Fruit fly (Drosophila melanogaster) whole organism, prepupa: Measurements from ENCODE around the gene CG43389.

Source experiments
- Blimp-1 ChIP-seq: fragments of 200-800 bp; sonication (Bioruptor generic); optimal IDR thresholded peaks from 3 replicates; lab custom pipeline; 2017; ENCODE audit warnings: missing biosample characterization, missing genetic modification characterization, mild to moderate bottlenecking, moderate library complexity, missing genetic modification reagents
- CG10631 ChIP-seq: fragments of 200-800 bp; sonication (Bioruptor generic); optimal IDR thresholded peaks from 2 replicates; lab custom pipeline; 2016; ENCODE audit warnings: missing biosample characterization, missing genetic modification characterization
- CG10669 ChIP-seq: fragments of 200-800 bp; sonication (Bioruptor generic); optimal IDR thresholded peaks from 3 replicates; lab custom pipeline; 2018; ENCODE audit warnings: missing biosample characterization, mild to moderate bottlenecking, missing genetic modification characterization, moderate library complexity
- CG11762 ChIP-seq: fragments of 200-800 bp; sonication (Bioruptor generic); optimal IDR thresholded peaks from 3 replicates; lab custom pipeline; 2016; ENCODE audit warnings: missing biosample characterization, missing genetic modification characterization; ENCODE audit not compliant: insufficient read depth
- CG11902 ChIP-seq: fragments of 200-800 bp; sonication (Bioruptor generic); optimal IDR thresholded peaks from 3 replicates; lab custom pipeline; 2016; ENCODE audit warnings: missing biosample characterization, missing genetic modification characterization
- CG15336 ChIP-seq: fragments of 200-800 bp; sonication (Bioruptor generic); IDR thresholded peaks from 2 replicates; pipeline ENCODE4 v1.3.6; 2022; ENCODE audit warnings: missing biosample characterization, missing genetic modification characterization
- CG1621 ChIP-seq: fragments of 200-800 bp; sonication (Bioruptor generic); optimal IDR thresholded peaks from 3 replicates; lab custom pipeline; 2018; ENCODE audit warnings: missing biosample characterization, mild to moderate bottlenecking, missing genetic modification characterization
- CG16779 ChIP-seq: fragments of 200-800 bp; sonication (Bioruptor generic); optimal IDR thresholded peaks from 3 replicates; lab custom pipeline; 2017; ENCODE audit warnings: missing biosample characterization, mild to moderate bottlenecking, missing genetic modification characterization
- CG31627 ChIP-seq: fragments of 200-800 bp; sonication (Bioruptor generic); optimal IDR thresholded peaks from 3 replicates; lab custom pipeline; 2016; ENCODE audit warnings: missing biosample characterization, missing genetic modification characterization
- CG32006 ChIP-seq: fragments of 200-800 bp; sonication (Bioruptor generic); optimal IDR thresholded peaks from 3 replicates; lab custom pipeline; 2017; ENCODE audit warnings: missing biosample characterization, mild to moderate bottlenecking, missing genetic modification characterization
- CG34406 ChIP-seq: fragments of 200-800 bp; sonication (Bioruptor generic); optimal IDR thresholded peaks from 3 replicates; lab custom pipeline; 2016; ENCODE audit warnings: missing biosample characterization, missing genetic modification characterization
- CG3919 ChIP-seq: fragments of 200-800 bp; sonication (Bioruptor generic); optimal IDR thresholded peaks from 3 replicates; lab custom pipeline; 2016; ENCODE audit warnings: missing biosample characterization, missing genetic modification characterization
- CG4318 ChIP-seq: fragments of 200-800 bp; sonication (Bioruptor generic); optimal IDR thresholded peaks from 3 replicates; lab custom pipeline; 2017; ENCODE audit warnings: missing biosample characterization, mild to moderate bottlenecking, missing genetic modification characterization
- CG6163 ChIP-seq: fragments of 200-800 bp; sonication (Bioruptor generic); IDR thresholded peaks from 3 replicates; pipeline ENCODE4 v1.3.6; 2022; ENCODE audit warnings: missing biosample characterization, missing genetic modification characterization
- CG6276 ChIP-seq: fragments of 200-800 bp; sonication (Bioruptor generic); optimal IDR thresholded peaks from 2 replicates; lab custom pipeline; 2017; ENCODE audit warnings: missing biosample characterization, mild to moderate bottlenecking, missing genetic modification characterization
- CG6808 ChIP-seq: fragments of 200-800 bp; sonication (Bioruptor generic); optimal IDR thresholded peaks from 3 replicates; lab custom pipeline; 2017; ENCODE audit warnings: missing biosample characterization, missing genetic modification characterization, mild to moderate bottlenecking, moderate library complexity, missing genetic modification reagents
- CG6854 ChIP-seq: fragments of 200-800 bp; sonication (Bioruptor generic); optimal IDR thresholded peaks from 2 replicates; lab custom pipeline; 2017; ENCODE audit warnings: missing biosample characterization, mild to moderate bottlenecking, missing genetic modification characterization
- CG7368 ChIP-seq: fragments of 200-800 bp; sonication (Bioruptor generic); optimal IDR thresholded peaks from 3 replicates; lab custom pipeline; 2016; ENCODE audit warnings: missing biosample characterization, missing genetic modification characterization
- CG8119 ChIP-seq: fragments of 200-800 bp; sonication (Bioruptor generic); IDR thresholded peaks from 3 replicates; pipeline ENCODE4 v1.3.6; 2022; ENCODE audit warnings: missing biosample characterization, missing genetic modification characterization
- CG8319 ChIP-seq: fragments of 200-800 bp; sonication (Bioruptor generic); optimal IDR thresholded peaks from 3 replicates; lab custom pipeline; 2016; ENCODE audit warnings: missing biosample characterization, missing genetic modification characterization
- CG9139 ChIP-seq: fragments of 200-800 bp; sonication (Bioruptor generic); optimal IDR thresholded peaks from 3 replicates; lab custom pipeline; 2017; ENCODE audit warnings: missing biosample characterization, mild to moderate bottlenecking, missing genetic modification characterization
- Eip75B ChIP-seq: fragments of 200-800 bp; sonication (Bioruptor generic); optimal IDR thresholded peaks from 3 replicates; lab custom pipeline; 2016; ENCODE audit warnings: missing biosample characterization, missing genetic modification characterization
- Eip78C ChIP-seq: fragments of 200-800 bp; sonication (Bioruptor generic); peaks from one replicate; lab custom pipeline; 2016; ENCODE audit warnings: missing biosample characterization, missing genetic modification characterization
- Gug ChIP-seq: fragments of 200-800 bp; sonication (Bioruptor generic); IDR thresholded peaks from 2 replicates; pipeline ENCODE4 v1.3.6; 2022; ENCODE audit warnings: missing biosample characterization, missing genetic modification characterization
- Hr38 ChIP-seq: sonication (Bioruptor generic); optimal IDR thresholded peaks from 2 replicates; lab custom pipeline; 2016; ENCODE audit warnings: missing biosample characterization, missing genetic modification characterization
- Hr39 ChIP-seq: fragments of 200-800 bp; sonication (Bioruptor generic); optimal IDR thresholded peaks from 2 replicates; lab custom pipeline; 2016; ENCODE audit warnings: missing biosample characterization, missing genetic modification characterization
- Hr4 ChIP-seq: fragments of 200-800 bp; sonication (Bioruptor generic); optimal IDR thresholded peaks from 3 replicates; lab custom pipeline; 2016; ENCODE audit warnings: missing biosample characterization, missing genetic modification characterization
- Lpt ChIP-seq: fragments of 200-800 bp; sonication (Bioruptor generic); optimal IDR thresholded peaks from 3 replicates; lab custom pipeline; 2016; ENCODE audit warnings: missing biosample characterization, missing genetic modification characterization
- Met ChIP-seq: fragments of 200-800 bp; sonication (Bioruptor generic); optimal IDR thresholded peaks from 3 replicates; lab custom pipeline; 2016; ENCODE audit warnings: missing biosample characterization, missing genetic modification characterization
- Sox102F ChIP-seq: fragments of 200-800 bp; sonication (Bioruptor generic); optimal IDR thresholded peaks from 2 replicates; lab custom pipeline; 2016; ENCODE audit warnings: missing biosample characterization, mild to moderate bottlenecking, missing genetic modification characterization
- Sox14 ChIP-seq: fragments of 200-800 bp; sonication (Bioruptor generic); optimal IDR thresholded peaks from 3 replicates; lab custom pipeline; 2016; ENCODE audit warnings: missing biosample characterization, missing genetic modification characterization
- Sox15 ChIP-seq: fragments of 200-800 bp; sonication (Bioruptor generic); optimal IDR thresholded peaks from 3 replicates; lab custom pipeline; 2016; ENCODE audit warnings: missing biosample characterization, missing genetic modification characterization
- achi ChIP-seq: fragments of 200-800 bp; sonication (Bioruptor generic); optimal IDR thresholded peaks from 3 replicates; lab custom pipeline; 2016; ENCODE audit warnings: missing biosample characterization, missing genetic modification characterization
- acj6 ChIP-seq: fragments of 200-800 bp; sonication (Bioruptor generic); optimal IDR thresholded peaks from 3 replicates; lab custom pipeline; 2016; ENCODE audit warnings: missing biosample characterization, missing genetic modification characterization
- dac ChIP-seq: fragments of 200-800 bp; sonication (Bioruptor generic); optimal IDR thresholded peaks from 2 replicates; lab custom pipeline; 2017; ENCODE audit warnings: missing biosample characterization, mild to moderate bottlenecking, missing genetic modification characterization
- dsx ChIP-seq: fragments of 200-800 bp; optimal IDR thresholded peaks from 3 replicates; lab custom pipeline; 2019; ENCODE audit warnings: missing biosample characterization, mild to moderate bottlenecking, missing genetic modification characterization, moderate library complexity; ENCODE audit not compliant: poor library complexity, severe bottlenecking
- eg ChIP-seq: fragments of 200-800 bp; sonication (Bioruptor generic); IDR thresholded peaks from 3 replicates; pipeline ENCODE4 v1.3.6; 2022; ENCODE audit warnings: missing biosample characterization, missing genetic modification characterization
- esn ChIP-seq: fragments of 200-800 bp; sonication (Bioruptor generic); optimal IDR thresholded peaks from 2 replicates; lab custom pipeline; 2016; ENCODE audit warnings: missing biosample characterization, mild to moderate bottlenecking, missing genetic modification characterization, moderate library complexity
- fd59A ChIP-seq: fragments of 200-800 bp; sonication (Bioruptor generic); optimal IDR thresholded peaks from 2 replicates; lab custom pipeline; 2017; ENCODE audit warnings: missing biosample characterization, mild to moderate bottlenecking, missing genetic modification characterization, missing genetic modification reagents
- fd85E ChIP-seq: fragments of 200-800 bp; sonication (Bioruptor generic); optimal IDR thresholded peaks from 3 replicates; lab custom pipeline; 2016; ENCODE audit warnings: missing biosample characterization, missing genetic modification characterization
- salr ChIP-seq, 2 experiments: fragments of 200-800 bp; sonication (Bioruptor generic); optimal IDR thresholded peaks; 3 replicates each; lab custom pipeline; 2016 to 2018; ENCODE audit warnings: missing biosample characterization in 2 of 2, missing genetic modification characterization in 2 of 2, mild to moderate bottlenecking in 1 of 2
- spab ChIP-seq: fragments of 200-800 bp; sonication (Bioruptor generic); optimal IDR thresholded peaks from 2 replicates; lab custom pipeline; 2017; ENCODE audit warnings: missing biosample characterization, mild to moderate bottlenecking, missing genetic modification characterization, missing genetic modification reagents
- ss ChIP-seq, 2 experiments: fragments of 200-800 bp; sonication (Bioruptor generic); optimal IDR thresholded peaks; 2 replicates in 1 of 2; 3 replicates in 1 of 2; lab custom pipeline; 2017 to 2018; ENCODE audit warnings: mild to moderate bottlenecking in 2 of 2, missing biosample characterization in 2 of 2, missing genetic modification characterization in 2 of 2, moderate library complexity in 1 of 2
- svp ChIP-seq: fragments of 200-800 bp; sonication (Bioruptor generic); peaks from one replicate; lab custom pipeline; 2016; ENCODE audit warnings: missing biosample characterization, missing genetic modification characterization
- topi ChIP-seq: fragments of 200-800 bp; sonication (Bioruptor generic); optimal IDR thresholded peaks from 3 replicates; lab custom pipeline; 2016; ENCODE audit warnings: missing biosample characterization, missing genetic modification characterization

The CG43389 gene

DNA sequence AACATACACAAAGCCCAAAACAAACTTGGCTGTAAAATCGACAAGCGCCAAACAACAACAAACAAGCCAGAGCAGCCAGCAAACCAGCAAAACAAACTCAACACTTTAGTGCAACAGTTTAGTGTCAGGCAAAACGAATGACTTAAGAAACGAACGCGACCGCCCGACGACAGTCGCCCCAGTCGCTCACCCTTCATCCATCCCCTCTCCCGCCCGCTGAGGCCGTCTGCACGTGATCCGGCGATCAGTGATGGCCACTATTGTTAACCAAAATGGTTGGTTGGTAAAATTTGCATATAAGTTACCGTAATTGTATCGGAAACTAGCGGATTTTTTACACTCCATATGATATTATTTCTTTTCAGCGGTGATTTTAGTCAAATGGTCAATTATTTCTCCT lies 5.8 kb downstream of the CG43389 start (continued):
- TF ChIP-seq Sox15 (GFP tag; lab: Kevin White, UChicago) (no peak), CG11762 (GFP tag; lab: Kevin White, UChicago) (no peak), Hr38 (GFP tag; lab: Kevin White, UChicago) (no peak), CG31627 (GFP tag; lab: Kevin White, UChicago) (no peak), CG6163 (GFP tag; lab: Robert Waterston, UW) (no peak), Hr39 (peak; percentile 4), Sox102F (GFP tag; lab: Kevin White, UChicago) (no peak)

DNA sequence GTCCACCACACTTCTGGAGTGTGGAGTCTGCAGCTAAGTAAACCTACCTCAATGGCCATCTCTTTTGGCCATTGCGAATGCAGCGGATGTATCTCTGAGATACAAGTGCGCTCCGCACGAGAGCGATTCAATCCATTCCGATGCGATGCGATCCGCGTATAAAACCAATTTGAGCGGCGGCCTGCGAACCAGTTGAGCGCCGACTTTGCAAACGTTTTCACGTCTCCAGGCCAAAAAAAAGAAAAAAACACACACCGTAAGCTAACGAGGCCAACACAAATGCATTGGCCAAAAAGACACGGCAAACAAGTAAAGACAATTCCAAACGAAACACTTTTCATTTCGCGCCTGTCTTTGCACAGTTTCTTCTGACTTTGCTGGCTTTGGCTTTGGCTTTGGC lies 9.9 kb downstream of the CG43389 start, which contains the start of gene ckd:
Gene ckd (plus strand): TSS at position 189 of the 400 bp plus-strand sequence.
- TF ChIP-seq Blimp-1, result peak; percentile 77
- TF ChIP-seq eg (GFP tag; lab: Robert Waterston, UW), result 0 out of 3 replicates have a peak, but pooled peaks have one; percentile 7
- no peak for TF ChIP-seq Gug (GFP tag; lab: Robert Waterston, UW)
- peak in 1 of 2 experiments; percentile 14 for TF ChIP-seq ss (GFP tag; optimal IDR thresholded peaks at IDR 0.05; lab: Kevin White, UChicago)
- no peak for TF ChIP-seq Hr4 (GFP tag; lab: Kevin White, UChicago)
- no peak for TF ChIP-seq CG6808
- TF ChIP-seq CG3919 (GFP tag; lab: Kevin White, UChicago), result no peak
- peak; percentile 6 for TF ChIP-seq Lpt (GFP tag; lab: Kevin White, UChicago)
- peak; percentile 56 for TF ChIP-seq Eip75B (GFP tag; lab: Kevin White, UChicago)
- TF ChIP-seq Sox102F (GFP tag; lab: Kevin White, UChicago), result no peak
- no peak for TF ChIP-seq Met
- TF ChIP-seq Eip78C (GFP tag; lab: Kevin White, UChicago), result peak; percentile 62
- TF ChIP-seq CG32006, result no peak
- no peak for TF ChIP-seq Sox15 (GFP tag; lab: Kevin White, UChicago)
- peak; percentile 19; the same call in 1 of the 2 replicates for TF ChIP-seq CG15336 (GFP tag; lab: Robert Waterston, UW)
- TF ChIP-seq CG6276 (GFP tag; lab: Kevin White, UChicago), result no peak
- TF ChIP-seq dsx, result peak; percentile 17
- TF ChIP-seq CG6854 (GFP tag; lab: Kevin White, UChicago), result peak; percentile 54

dm6 chr3L:3259703-3260102 lies 11.9 kb downstream of the CG43389 start:
- peak; percentile 82 for TF ChIP-seq CG32006
- peak; percentile 87 for TF ChIP-seq topi
- peak; percentile 71 for TF ChIP-seq CG16779
- peak; percentile 93 for TF ChIP-seq dsx
- TF ChIP-seq fd85E (GFP tag; lab: Kevin White, UChicago), result peak; percentile 50
- peak; percentile 91 for TF ChIP-seq svp (GFP tag; lab: Kevin White, UChicago)
- peak; percentile 86 for TF ChIP-seq Sox14
- peak; percentile 98 for TF ChIP-seq Eip78C (GFP tag; lab: Kevin White, UChicago)
- TF ChIP-seq Eip75B (GFP tag; lab: Kevin White, UChicago), result peak; percentile 90
- TF ChIP-seq eg (GFP tag; lab: Robert Waterston, UW), result peak; percentile 95
- TF ChIP-seq spab, result peak; percentile 93
- peak; percentile 93 for TF ChIP-seq CG6808
- peak; percentile 57 for TF ChIP-seq dac
- TF ChIP-seq Gug (GFP tag; lab: Robert Waterston, UW), result peak; percentile 82
- TF ChIP-seq CG8319 (GFP tag; lab: Kevin White, UChicago), result peak; percentile 81
- peak; percentile 85 for TF ChIP-seq achi (GFP tag; lab: Kevin White, UChicago)
- peak; percentile 90 for TF ChIP-seq esn (GFP tag; lab: Kevin White, UChicago)
- TF ChIP-seq CG10669, result peak; percentile 92
- TF ChIP-seq CG6276 (GFP tag; lab: Kevin White, UChicago), result peak; percentile 79
- TF ChIP-seq CG15336 (GFP tag; lab: Robert Waterston, UW), result peak; percentile 89
- TF ChIP-seq acj6, result peak; percentile 88
- peak; percentile 79 to 89 for TF ChIP-seq salr (GFP tag; optimal IDR thresholded peaks at IDR 0.05; lab: Kevin White, UChicago)
- peak; percentile 87 for TF ChIP-seq CG3919 (GFP tag; lab: Kevin White, UChicago)
- peak; percentile 91 for TF ChIP-seq CG8119 (GFP tag; lab: Robert Waterston, UW)
- peak; percentile 90 for TF ChIP-seq CG9139 (GFP tag; lab: Kevin White, UChicago)
- peak; percentile 93 to 94 for TF ChIP-seq ss (GFP tag; optimal IDR thresholded peaks at IDR 0.05; lab: Kevin White, UChicago)
- TF ChIP-seq Sox15 (GFP tag; lab: Kevin White, UChicago), result peak; percentile 61
- peak; percentile 62 for TF ChIP-seq CG4318
- peak; percentile 91 for TF ChIP-seq CG1621
- TF ChIP-seq Hr4 (GFP tag; lab: Kevin White, UChicago), result peak; percentile 86
- peak; percentile 67 for TF ChIP-seq CG6854 (GFP tag; lab: Kevin White, UChicago)
- TF ChIP-seq CG11902 (GFP tag; lab: Kevin White, UChicago), result peak; percentile 65
- peak; percentile 85 for TF ChIP-seq CG34406
- TF ChIP-seq CG10631 (GFP tag; lab: Kevin White, UChicago), result peak; percentile 91
- TF ChIP-seq fd59A (GFP tag; lab: Kevin White, UChicago), result peak; percentile 90
- peak; percentile 80 for TF ChIP-seq CG7368 (GFP tag; lab: Kevin White, UChicago)
